Worm (Caenorhabditis elegans): Measurements from ENCODE around the gene C38C3.6.
A peak's percentile ranks its signal among the peaks of the same experiment; 100 is the strongest.

C38C3.6 gene

ce11 chrV:1447724-1448123, 43.7 kb downstream of the C38C3.6 start, which contains the start of gene cnc-3 (continued):
- TF ChIP-seq ets-5 (GFP tag; IDR thresholded peaks at IDR 0.05) (no peak), efl-1 (optimal IDR thresholded peaks at IDR 0.05) (no peak), efl-1 (GFP tag; optimal IDR thresholded peaks at IDR 0.05 in 1 of 2) (no peak), unc-30 (tag; optimal IDR thresholded peaks at IDR 0.05) (no peak), pag-3 (tag; optimal IDR thresholded peaks at IDR 0.05; ENCODE audit: borderline replicate concordance, insufficient read depth) (no peak), C34B4.2 (tag; optimal IDR thresholded peaks at IDR 0.05) (no peak), snu-23 (GFP tag; optimal IDR thresholded peaks at IDR 0.05) (no peak), vab-15 (tag; optimal IDR thresholded peaks at IDR 0.05) (no peak), nhr-71 (tag; optimal IDR thresholded peaks at IDR 0.05) (peak; percentile 13), lin-13 (GFP tag; optimal IDR thresholded peaks at IDR 0.05) (no peak), ceh-88 (GFP tag; IDR thresholded peaks at IDR 0.05) (no peak)

- no peak for TF ChIP-seq C34B4.2 (tag; optimal IDR thresholded peaks at IDR 0.05)
- peak; percentile 31 for TF ChIP-seq lin-14 (GFP tag; optimal IDR thresholded peaks at IDR 0.05)
- TF ChIP-seq nhr-85 (tag): peak; percentile 74
- no peak for TF ChIP-seq ama-1 (optimal IDR thresholded peaks at IDR 0.05)
- TF ChIP-seq rnt-1 (tag; optimal IDR thresholded peaks at IDR 0.05): no peak
Observed at ce11 chrV:1447079-1447478, 44.3 kb downstream of the C38C3.6 start, which contains the start of gene cnc-4. Gene cnc-4, plus strand, starts transcription at chrV:1447195.

DNA sequence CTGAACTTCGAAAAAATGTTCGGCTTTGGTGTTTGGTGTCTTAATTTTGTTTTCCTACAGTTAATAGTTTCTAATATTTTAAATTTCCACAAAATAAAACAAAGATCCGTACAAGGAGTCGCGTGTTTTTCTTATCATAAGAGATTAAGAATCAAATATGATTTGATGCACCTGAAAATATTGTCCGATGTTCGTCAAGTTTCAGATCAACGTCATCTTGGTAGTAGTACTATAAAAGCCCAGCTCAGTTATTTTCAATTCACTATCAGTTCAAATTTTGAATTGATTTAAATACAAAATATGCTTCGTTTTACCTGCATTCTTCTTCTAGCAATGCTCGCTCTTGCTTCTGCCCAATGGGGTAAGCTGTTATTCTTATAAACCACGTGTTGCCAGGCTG, 46.3 kb downstream of the C38C3.6 start, which contains the start of gene cnc-5:
TSS of gene cnc-5 (plus strand) at position 301 of the 400 bp plus-strand sequence.
- no peak for TF ChIP-seq xbp-1 (tag; optimal IDR thresholded peaks at IDR 0.05)
- TF ChIP-seq unc-30 (tag; optimal IDR thresholded peaks at IDR 0.05): no peak
- TF ChIP-seq lsy-2 (tag; optimal IDR thresholded peaks at IDR 0.05): no peak

DNA sequence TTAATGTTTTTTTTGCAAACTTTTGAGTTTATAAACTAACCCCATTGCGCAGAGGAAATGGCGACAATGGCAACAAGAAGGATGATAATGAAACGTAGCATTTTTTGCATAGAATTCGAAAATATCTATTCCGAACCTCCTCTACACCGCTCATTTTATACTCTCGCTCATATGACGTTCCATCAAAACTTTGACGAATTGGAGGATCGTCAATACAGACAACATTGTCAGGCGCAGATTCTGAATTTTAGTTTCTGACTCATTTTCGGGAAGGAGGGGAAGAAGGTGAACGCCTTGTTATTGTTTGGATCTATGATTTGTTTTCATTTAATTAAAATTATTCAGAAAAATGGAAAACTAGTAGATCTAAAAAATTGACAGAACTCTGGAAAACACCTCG, 47.2 kb downstream of the C38C3.6 start, which contains the start of gene cnc-1:
TSS of gene cnc-1 (minus strand) at position 101 of the 400 bp plus-strand sequence.
- no peak for TF ChIP-seq jun-1 (tag; optimal IDR thresholded peaks at IDR 0.05)
- TF ChIP-seq ztf-11 (tag; optimal IDR thresholded peaks at IDR 0.05): no peak
- no peak for TF ChIP-seq tbx-2 (tag; optimal IDR thresholded peaks at IDR 0.05)
- TF ChIP-seq snpc-4 (tag; optimal IDR thresholded peaks at IDR 0.05): no peak
- no peak for TF ChIP-seq nhr-28 (tag; optimal IDR thresholded peaks at IDR 0.05)
- TF ChIP-seq fkh-10 (GFP tag; optimal IDR thresholded peaks at IDR 0.05): no peak
- TF ChIP-seq mdl-1 (tag; optimal IDR thresholded peaks at IDR 0.05): no peak
- no peak for TF ChIP-seq ceh-90 (tag; optimal IDR thresholded peaks at IDR 0.05)

ce11 chrV:1442042-1442441, 49.4 kb downstream of the C38C3.6 start, which contains the start of gene cnc-11:
Gene cnc-11, plus strand, starts transcription at chrV:1442342.
- TF ChIP-seq ceh-88 (GFP tag; IDR thresholded peaks at IDR 0.05) (no peak), dpl-1 (GFP tag; optimal IDR thresholded peaks at IDR 0.05) (no peak), rnt-1 (tag; optimal IDR thresholded peaks at IDR 0.05) (no peak), sup-37 (GFP tag; optimal IDR thresholded peaks at IDR 0.05) (no peak), unc-30 (tag; optimal IDR thresholded peaks at IDR 0.05) (no peak)

ce11 chrV:1438832-1439231, 52.6 kb downstream of the C38C3.6 start, which contains the start of gene R09B5.11:
Gene R09B5.11, plus strand, starts transcription at chrV:1439205.
- TF ChIP-seq lsy-2 (tag; optimal IDR thresholded peaks at IDR 0.05) (peak in 1 of 2 experiments; percentile 23), fos-1 (tag; optimal IDR thresholded peaks at IDR 0.05) (no peak), C16A3.4 (tag; optimal IDR thresholded peaks at IDR 0.05) (no peak), ztf-4 (tag; optimal IDR thresholded peaks at IDR 0.05) (no peak), pqm-1 (tag; optimal IDR thresholded peaks at IDR 0.05) (no peak), nhr-20 (tag; optimal IDR thresholded peaks at IDR 0.05) (peak; percentile 65), hlh-17 (GFP tag; optimal IDR thresholded peaks at IDR 0.05; ENCODE audit: borderline replicate concordance) (no peak), elt-3 (tag; optimal IDR thresholded peaks at IDR 0.05) (peak in 4 of 6 experiments; percentile 43 to 84 (median 58)), unc-130 (tag; optimal IDR thresholded peaks at IDR 0.05) (peak; percentile 24), tlp-1 (tag; optimal IDR thresholded peaks at IDR 0.05) (no peak), fkh-4 (tag; optimal IDR thresholded peaks at IDR 0.05; ENCODE audit: borderline replicate concordance) (no peak), lin-14 (GFP tag; optimal IDR thresholded peaks at IDR 0.05) (peak; percentile 84), blmp-1 (tag; optimal IDR thresholded peaks at IDR 0.05) (peak; percentile 7), tbx-2 (tag; optimal IDR thresholded peaks at IDR 0.05) (peak; percentile 37), alr-1 (tag; optimal IDR thresholded peaks at IDR 0.05; ENCODE audit: borderline replicate concordance) (no peak), nhr-19 (GFP tag; conservative IDR thresholded peaks at IDR 0.05) (peak; percentile 44), efl-1 (optimal IDR thresholded peaks at IDR 0.05) (no peak), efl-1 (GFP tag; optimal IDR thresholded peaks at IDR 0.05 in 1 of 2) (peak in 1 of 2 experiments; percentile 58), nhr-90 (tag; optimal IDR thresholded peaks at IDR 0.05; ENCODE audit: poor library complexity) (peak; percentile 42), nhr-237 (tag; optimal IDR thresholded peaks at IDR 0.05) (no peak), xbp-1 (tag; optimal IDR thresholded peaks at IDR 0.05) (no peak), nhr-71 (tag; optimal IDR thresholded peaks at IDR 0.05) (peak; percentile 54), unc-98 (GFP tag; IDR thresholded peaks at IDR 0.05) (no peak)

Data from whole organism, L1 larva.